Worm (Caenorhabditis elegans): ENCODE results near the gene hlh-3.

hlh-3 gene

DNA sequence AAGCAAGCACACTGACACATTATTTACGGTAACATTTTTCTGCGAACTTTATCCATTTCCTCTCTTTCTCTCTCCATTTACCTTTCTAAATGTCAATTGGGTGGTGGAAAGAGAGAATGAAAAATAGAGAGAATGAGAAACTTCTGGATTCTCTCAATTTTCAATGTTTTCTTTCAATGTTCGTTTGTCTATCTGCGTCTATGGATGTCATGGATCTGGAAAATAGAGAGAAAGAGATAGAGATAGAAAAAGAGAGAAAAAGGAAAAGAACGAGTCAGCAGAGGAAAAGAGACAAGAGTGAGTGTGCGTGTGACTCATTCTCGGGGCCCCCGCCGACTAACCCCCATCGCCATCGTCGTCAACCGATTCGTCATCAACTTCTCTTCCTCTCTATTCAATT, 26.4 kb downstream of the hlh-3 start, which contains the start of gene jun-1 (continued):
- TF ChIP-seq nhr-6 (tag; optimal IDR thresholded peaks at IDR 0.05) (peak; percentile 80), nhr-10 (tag; optimal IDR thresholded peaks at IDR 0.05) (no peak), Y55F3AM.14 (GFP tag; optimal IDR thresholded peaks at IDR 0.05) (peak; percentile 36), nhr-77 (tag; optimal IDR thresholded peaks at IDR 0.05) (peak; percentile 6), nhr-129 (tag; optimal IDR thresholded peaks at IDR 0.05) (peak; percentile 93)

DNA sequence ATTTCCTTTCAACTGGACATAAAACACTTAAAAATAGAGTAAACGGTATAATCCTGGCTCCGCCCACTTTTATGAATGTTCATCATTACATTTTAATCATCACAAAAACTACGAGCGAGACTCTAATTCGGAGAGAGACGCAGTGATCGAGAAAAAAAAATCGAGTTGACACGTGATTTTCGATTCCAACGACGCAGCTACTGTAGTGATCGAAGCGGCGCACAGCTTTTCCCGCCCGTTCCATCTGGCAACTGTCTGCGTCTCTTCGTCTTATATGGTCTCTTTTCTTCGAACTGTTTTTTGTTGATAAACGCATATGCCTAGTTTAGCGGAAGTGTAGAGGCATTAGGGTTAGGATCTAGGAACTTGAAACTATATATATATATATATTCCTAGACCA, 27.4 kb downstream of the hlh-3 start:
- TF ChIP-seq nhr-237 (tag; optimal IDR thresholded peaks at IDR 0.05) = no peak
- TF ChIP-seq F13H6.1 (tag; optimal IDR thresholded peaks at IDR 0.05) = peak; percentile 36
- no peak for TF ChIP-seq lin-39 (tag; optimal IDR thresholded peaks at IDR 0.05)
- TF ChIP-seq R02D3.7 (tag; optimal IDR thresholded peaks at IDR 0.05) = no peak
- no peak for TF ChIP-seq ztf-11 (tag; optimal IDR thresholded peaks at IDR 0.05)
- no peak for TF ChIP-seq alr-1 (tag; optimal IDR thresholded peaks at IDR 0.05)
- no peak for TF ChIP-seq ceh-82 (tag; optimal IDR thresholded peaks at IDR 0.05)
- no peak for TF ChIP-seq egl-27 (tag; optimal IDR thresholded peaks at IDR 0.05)
- TF ChIP-seq dmd-4 (tag; optimal IDR thresholded peaks at IDR 0.05) = no peak
- TF ChIP-seq nhr-11 (tag; optimal IDR thresholded peaks at IDR 0.05) = no peak
- no peak for TF ChIP-seq nhr-25 (tag; optimal IDR thresholded peaks at IDR 0.05)
- TF ChIP-seq mdl-1 (tag; optimal IDR thresholded peaks at IDR 0.05) = no peak
- no peak for TF ChIP-seq mbf-1 (tag; optimal IDR thresholded peaks at IDR 0.05)
- no peak for TF ChIP-seq C34F6.9 (tag; optimal IDR thresholded peaks at IDR 0.05)
- TF ChIP-seq mab-5 (tag; optimal IDR thresholded peaks at IDR 0.05) = no peak
- TF ChIP-seq sma-3 (GFP tag; optimal IDR thresholded peaks at IDR 0.05) = no peak
- no peak for TF ChIP-seq nhr-12 (tag; optimal IDR thresholded peaks at IDR 0.05)
- TF ChIP-seq fos-1 (tag; optimal IDR thresholded peaks at IDR 0.05) = peak; percentile 68
- TF ChIP-seq blmp-1 (tag; optimal IDR thresholded peaks at IDR 0.05; ENCODE audit: insufficient read depth) = peak; percentile 69
- peak; percentile 41 for TF ChIP-seq crh-2 (tag; optimal IDR thresholded peaks at IDR 0.05)
- no peak for TF ChIP-seq nhr-77 (tag; optimal IDR thresholded peaks at IDR 0.05)
- no peak for TF ChIP-seq ztf-1 (GFP tag; conservative IDR thresholded peaks at IDR 0.05)
- no peak for TF ChIP-seq ZK546.5 (tag; optimal IDR thresholded peaks at IDR 0.05)
- TF ChIP-seq Y55F3AM.14 (GFP tag; optimal IDR thresholded peaks at IDR 0.05) = no peak
- no peak for TF ChIP-seq sem-4 (tag; optimal IDR thresholded peaks at IDR 0.05)
- no peak for TF ChIP-seq nhr-129 (tag; optimal IDR thresholded peaks at IDR 0.05)
- no peak for TF ChIP-seq unc-62 (GFP tag; optimal IDR thresholded peaks at IDR 0.05)
- TF ChIP-seq nhr-10 (tag; optimal IDR thresholded peaks at IDR 0.05) = no peak
- TF ChIP-seq ztf-4 (tag; optimal IDR thresholded peaks at IDR 0.05) = no peak
- TF ChIP-seq lin-13 (GFP tag; optimal IDR thresholded peaks at IDR 0.05) = no peak
- peak; percentile 46 for TF ChIP-seq sma-9 (GFP tag; optimal IDR thresholded peaks at IDR 0.05)
- TF ChIP-seq sma-9 (tag; optimal IDR thresholded peaks at IDR 0.05) = no peak
- TF ChIP-seq peb-1 (tag; optimal IDR thresholded peaks at IDR 0.05) = no peak
- TF ChIP-seq gmeb-1 (tag; optimal IDR thresholded peaks at IDR 0.05) = no peak
- TF ChIP-seq unc-55 (GFP tag; optimal IDR thresholded peaks at IDR 0.05) = no peak
- TF ChIP-seq snpc-4 (tag; optimal IDR thresholded peaks at IDR 0.05) = no peak
- no peak for TF ChIP-seq lin-11 (tag; optimal IDR thresholded peaks at IDR 0.05)
- TF ChIP-seq ama-1 (optimal IDR thresholded peaks at IDR 0.05) = no peak
- TF ChIP-seq nhr-21 (tag; optimal IDR thresholded peaks at IDR 0.05) = no peak

DNA sequence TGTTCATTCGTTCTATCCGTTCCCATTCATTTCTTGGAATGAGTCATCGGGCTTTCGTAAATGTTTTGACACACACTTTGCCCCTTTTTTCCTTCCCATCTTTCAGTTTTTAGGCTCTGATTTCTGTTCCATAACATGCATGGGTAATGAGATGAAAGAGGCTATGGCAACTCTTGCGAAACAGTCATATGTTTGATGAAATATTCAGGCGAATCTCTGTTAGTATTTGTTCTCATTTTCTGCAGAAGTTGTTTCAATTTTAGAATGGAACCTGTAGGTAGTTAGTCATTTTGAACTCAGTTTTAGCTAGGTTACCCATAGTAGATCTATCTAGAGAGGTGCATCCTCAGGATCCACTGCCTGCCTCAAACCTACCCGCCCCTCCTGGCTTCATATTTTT, 28.6 kb downstream of the hlh-3 start:
- TF ChIP-seq ZK546.5 (tag; optimal IDR thresholded peaks at IDR 0.05) (no peak), R02D3.7 (tag; optimal IDR thresholded peaks at IDR 0.05) (no peak), elt-1 (tag; optimal IDR thresholded peaks at IDR 0.05) (no peak), aly-2 (tag; optimal IDR thresholded peaks at IDR 0.05) (no peak), nhr-21 (tag; optimal IDR thresholded peaks at IDR 0.05) (no peak), ztf-4 (tag; optimal IDR thresholded peaks at IDR 0.05) (no peak), fos-1 (tag; optimal IDR thresholded peaks at IDR 0.05) (no peak), ama-1 (optimal IDR thresholded peaks at IDR 0.05) (no peak)

Measured in whole organism, L2 larva.